Worm (Caenorhabditis elegans): ENCODE results near the gene C15H9.4.

DNA sequence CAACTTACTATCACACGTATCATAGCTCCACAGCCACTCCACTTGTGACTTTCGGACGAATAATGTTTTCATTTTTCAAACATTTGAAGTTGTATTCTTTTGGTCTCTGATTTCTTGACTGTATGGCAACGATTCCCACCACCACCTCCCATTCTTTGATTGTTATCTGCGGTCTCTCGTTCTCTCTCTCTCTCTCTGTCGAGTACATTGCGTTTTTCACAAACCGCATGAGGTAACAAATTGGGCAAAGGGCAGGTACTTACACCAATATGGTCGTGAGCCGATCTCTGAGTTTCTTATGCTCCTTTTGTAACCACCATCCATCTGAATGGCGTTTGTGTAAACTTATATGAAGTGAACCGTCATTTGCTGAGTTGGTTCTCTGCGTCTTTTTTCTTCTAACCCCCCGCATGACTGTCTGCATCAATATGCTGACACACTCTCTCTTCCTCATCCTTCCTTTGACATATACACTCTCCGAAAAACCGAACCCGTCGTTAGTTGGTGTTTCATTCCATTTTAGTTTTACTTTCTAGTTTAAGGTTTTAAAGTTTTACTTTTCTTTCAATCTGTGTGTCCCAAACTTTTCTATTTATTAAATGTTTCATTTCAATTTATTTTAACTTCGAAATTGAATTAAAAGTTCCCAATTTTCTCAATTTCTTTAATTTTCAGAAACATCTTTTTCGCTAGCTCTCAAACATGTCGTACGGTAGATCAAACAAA, 39.7 kb upstream of the C15H9.4 start, which contains the start of gene gln-1:
- no peak for TF ChIP-seq med-1 (GFP tag; optimal IDR thresholded peaks at IDR 0.05; ENCODE audit: insufficient read depth)
- TF ChIP-seq ztf-29 (GFP tag; IDR thresholded peaks at IDR 0.05), result no peak
- TF ChIP-seq cog-1 (tag; optimal IDR thresholded peaks at IDR 0.05), result no peak
- TF ChIP-seq ztf-23 (GFP tag; IDR thresholded peaks at IDR 0.05), result 0 out of 2 replicates have a peak, but pooled peaks have one; percentile 18
- TF ChIP-seq flt-1 (GFP tag; IDR thresholded peaks at IDR 0.05), result no peak
- no peak for TF ChIP-seq ref-1 (GFP tag; conservative IDR thresholded peaks at IDR 0.05)
- no peak for TF ChIP-seq klf-2 (GFP tag; conservative IDR thresholded peaks at IDR 0.05)
- TF ChIP-seq T22C8.4 (GFP tag; IDR thresholded peaks at IDR 0.05), result no peak
- no peak for TF ChIP-seq tab-1 (GFP tag; IDR thresholded peaks at IDR 0.05)

All from whole organism, midembryonic.